Fruit fly (Drosophila melanogaster) whole organism, adult: ENCODE measurements around the gene tub.

Source experiments
- CG11617 ChIP-seq: fragments of 200-800 bp; sonication (Bioruptor generic); optimal IDR thresholded peaks from 2 replicates; lab custom pipeline; 2017; ENCODE audit warnings: mild to moderate bottlenecking, missing biosample characterization, missing genetic modification reagents, missing genetic modification characterization
- CG14711 ChIP-seq: fragments of 200-800 bp; sonication (Bioruptor generic); optimal IDR thresholded peaks from 2 replicates; lab custom pipeline; 2018; ENCODE audit warnings: missing biosample characterization, mild to moderate bottlenecking, missing genetic modification characterization, moderate library complexity
- CG1620 ChIP-seq: fragments of 200-800 bp; sonication (Bioruptor generic); optimal IDR thresholded peaks from 2 replicates; lab custom pipeline; 2016; ENCODE audit warnings: missing biosample characterization, missing genetic modification characterization
- CG33017 ChIP-seq: fragments of 200-800 bp; sonication (Bioruptor generic); optimal IDR thresholded peaks from 2 replicates; lab custom pipeline; 2018; ENCODE audit warnings: missing biosample characterization, mild to moderate bottlenecking, missing genetic modification characterization, moderate library complexity
- Clk ChIP-seq: fragments of 200-800 bp; sonication (Bioruptor generic); optimal IDR thresholded peaks from 2 replicates; lab custom pipeline; 2017; ENCODE audit warnings: missing biosample characterization, missing genetic modification characterization
- Hr96 ChIP-seq: fragments of 200-800 bp; sonication (Bioruptor generic); optimal IDR thresholded peaks from 2 replicates; lab custom pipeline; 2016; ENCODE audit warnings: missing biosample characterization, missing genetic modification characterization
- Mnt ChIP-seq: fragments of 200-800 bp; sonication (Bioruptor generic); optimal IDR thresholded peaks from 2 replicates; lab custom pipeline; 2016; ENCODE audit warnings: missing biosample characterization, mild to moderate bottlenecking, missing genetic modification characterization
- bab1 ChIP-seq: fragments of 200-800 bp; sonication (Bioruptor generic); optimal IDR thresholded peaks from 3 replicates; lab custom pipeline; 2019; ENCODE audit warnings: missing biosample characterization, mild to moderate bottlenecking, missing genetic modification characterization, moderate library complexity
- cnc ChIP-seq, 2 experiments: fragments of >200 bp; optimal IDR thresholded peaks; 2 replicates each; lab custom pipeline; 2017
- ovo ChIP-seq: fragments of 200-800 bp; sonication (Bioruptor generic); optimal IDR thresholded peaks from 2 replicates; lab custom pipeline; 2016; ENCODE audit warnings: missing biosample characterization, missing genetic modification characterization
- pad ChIP-seq: fragments of 200-800 bp; sonication (Bioruptor generic); optimal IDR thresholded peaks from 3 replicates; lab custom pipeline; 2017; ENCODE audit warnings: missing biosample characterization, missing genetic modification characterization, mild to moderate bottlenecking, moderate library complexity, missing genetic modification reagents
- toe ChIP-seq: fragments of 200-800 bp; sonication (Bioruptor generic); optimal IDR thresholded peaks from 2 replicates; lab custom pipeline; 2016; ENCODE audit warnings: missing biosample characterization, missing genetic modification characterization

- TF ChIP-seq Hr96 (GFP tag; lab: Kevin White, UChicago), result no peak
- TF ChIP-seq ovo (GFP tag; lab: Kevin White, UChicago), result no peak
- no peak for TF ChIP-seq CG1620 (GFP tag; lab: Kevin White, UChicago)
- TF ChIP-seq pad, result no peak
- no peak for TF ChIP-seq CG33017
- no peak for TF ChIP-seq CG14711 (tag; lab: Kevin White, UChicago)
- no peak for TF ChIP-seq CG11617 (GFP tag; lab: Kevin White, UChicago)
- no peak for TF ChIP-seq toe (GFP tag; lab: Kevin White, UChicago)
- TF ChIP-seq bab1, result no peak
- TF ChIP-seq Mnt, result no peak
- TF ChIP-seq cnc (optimal IDR thresholded peaks at IDR 0.05; lab: Kevin White, UChicago), result no peak
- no peak for TF ChIP-seq Clk (GFP tag; lab: Kevin White, UChicago)
These were observed 19.8 kb downstream of the tub start for dm6 chr3R:4407325-4407724.
